Fruit fly (Drosophila melanogaster) whole organism, embryonic: Measurements from ENCODE around the gene endos.

ENCODE experiments used
- B-H1 ChIP-seq: fragments of 200-800 bp; sonication (Bioruptor generic); IDR thresholded peaks from 3 replicates; pipeline ENCODE4 v1.3.6; 2022; ENCODE audit warnings: missing biosample characterization, missing genetic modification characterization
- Bteb2 ChIP-seq: fragments of 200-800 bp; sonication (Bioruptor generic); optimal IDR thresholded peaks from 2 replicates; lab custom pipeline; 2016; ENCODE audit warnings: missing biosample characterization, missing genetic modification characterization
- CG1024 ChIP-seq: fragments of 200-800 bp; sonication (Bioruptor generic); IDR thresholded peaks from 2 replicates; pipeline ENCODE4 v1.3.6; 2022; ENCODE audit warnings: missing biosample characterization, missing genetic modification characterization
- CG10267 ChIP-seq: fragments of 200-800 bp; sonication (Bioruptor generic); optimal IDR thresholded peaks from 2 replicates; lab custom pipeline; 2018; ENCODE audit warnings: missing biosample characterization, mild to moderate bottlenecking, missing genetic modification characterization, moderate library complexity
- CG10274 ChIP-seq: fragments of 200-800 bp; sonication (Bioruptor generic); optimal IDR thresholded peaks from 3 replicates; lab custom pipeline; 2017; ENCODE audit warnings: missing biosample characterization, mild to moderate bottlenecking, missing genetic modification characterization
- CG11093 ChIP-seq: fragments of 200-800 bp; sonication (Bioruptor generic); IDR thresholded peaks from 3 replicates; pipeline ENCODE4 v1.3.6; 2022; ENCODE audit warnings: missing biosample characterization, missing genetic modification characterization
- CG12071 ChIP-seq: fragments of 200-800 bp; sonication (Bioruptor generic); optimal IDR thresholded peaks from 3 replicates; lab custom pipeline; 2018; ENCODE audit warnings: missing biosample characterization, mild to moderate bottlenecking, missing genetic modification characterization
- CG12104 ChIP-seq: fragments of 200-800 bp; sonication (Bioruptor generic); optimal IDR thresholded peaks from 3 replicates; lab custom pipeline; 2016; ENCODE audit warnings: missing biosample characterization, missing genetic modification characterization
- CG13287 ChIP-seq: fragments of 200-800 bp; sonication (Bioruptor generic); IDR thresholded peaks from 2 replicates; pipeline ENCODE4 v1.3.6; 2022; ENCODE audit warnings: missing biosample characterization, missing genetic modification characterization; ENCODE audit not compliant: partially characterized antibody
- CG17359 ChIP-seq: fragments of 200-800 bp; sonication (Bioruptor generic); optimal IDR thresholded peaks from 3 replicates; lab custom pipeline; 2018; ENCODE audit warnings: missing biosample characterization, mild to moderate bottlenecking, missing genetic modification characterization, moderate library complexity
- CG17361 ChIP-seq: fragments of 200-800 bp; sonication (Bioruptor generic); IDR thresholded peaks from 3 replicates; pipeline ENCODE4 v1.3.6; 2022; ENCODE audit warnings: missing biosample characterization, missing genetic modification characterization
- CG17568 ChIP-seq: fragments of 200-800 bp; sonication (Bioruptor generic); optimal IDR thresholded peaks from 2 replicates; lab custom pipeline; 2018; ENCODE audit warnings: missing biosample characterization, mild to moderate bottlenecking, missing genetic modification characterization, moderate library complexity
- CG18619 ChIP-seq: fragments of 200-800 bp; sonication (Bioruptor generic); optimal IDR thresholded peaks from 3 replicates; lab custom pipeline; 2017; ENCODE audit warnings: missing biosample characterization, mild to moderate bottlenecking, missing genetic modification characterization
- CG34422 ChIP-seq: fragments of 200-800 bp; sonication (Bioruptor generic); IDR thresholded peaks from 3 replicates; pipeline ENCODE4 v1.3.6; 2022; ENCODE audit warnings: missing biosample characterization, missing genetic modification characterization
- CG4404 ChIP-seq: fragments of 200-800 bp; sonication (Bioruptor generic); IDR thresholded peaks from 2 replicates; pipeline ENCODE4 v1.3.6; 2022; ENCODE audit warnings: missing biosample characterization, missing genetic modification characterization
- CG4424 ChIP-seq: fragments of 200-800 bp; sonication (Bioruptor generic); optimal IDR thresholded peaks from 3 replicates; lab custom pipeline; 2016; ENCODE audit warnings: missing biosample characterization, missing genetic modification characterization
- CG6689 ChIP-seq: fragments of 200-800 bp; sonication (Bioruptor generic); IDR thresholded peaks from 2 replicates; pipeline ENCODE4 v1.3.6; 2022; ENCODE audit warnings: missing biosample characterization, missing genetic modification characterization
- CG6765 ChIP-seq: fragments of 200-800 bp; sonication (Bioruptor generic); optimal IDR thresholded peaks from 3 replicates; lab custom pipeline; 2017; ENCODE audit warnings: missing biosample characterization, mild to moderate bottlenecking, missing genetic modification characterization
- CG7928 ChIP-seq: fragments of 200-800 bp; sonication (Bioruptor generic); optimal IDR thresholded peaks from 2 replicates; lab custom pipeline; 2017; ENCODE audit warnings: missing biosample characterization, mild to moderate bottlenecking, missing genetic modification characterization
- Camta ChIP-seq: fragments of 200-800 bp; sonication (Bioruptor generic); optimal IDR thresholded peaks from 2 replicates; lab custom pipeline; 2016; ENCODE audit warnings: missing biosample characterization, missing genetic modification characterization
- CrebB ChIP-seq: fragments of 200-800 bp; sonication (Bioruptor generic); optimal IDR thresholded peaks from 3 replicates; lab custom pipeline; 2018; ENCODE audit warnings: missing biosample characterization, mild to moderate bottlenecking, missing genetic modification characterization
- Dad ChIP-seq: fragments of 200-800 bp; sonication (Bioruptor generic); optimal IDR thresholded peaks from 3 replicates; lab custom pipeline; 2016; ENCODE audit warnings: missing biosample characterization, missing genetic modification characterization
- Doc2 ChIP-seq: fragments of 200-800 bp; sonication (Bioruptor generic); IDR thresholded peaks from 2 replicates; pipeline ENCODE4 v1.3.6; 2022; ENCODE audit warnings: missing biosample characterization, missing genetic modification characterization
- ERR ChIP-seq: fragments of 200-800 bp; sonication (Bioruptor generic); optimal IDR thresholded peaks from 2 replicates; lab custom pipeline; 2016; ENCODE audit warnings: missing biosample characterization, missing genetic modification characterization
- Ets97D ChIP-seq: fragments of 200-800 bp; sonication (Bioruptor generic); optimal IDR thresholded peaks from 3 replicates; lab custom pipeline; 2016; ENCODE audit warnings: missing biosample characterization, missing genetic modification characterization
- Fer1 ChIP-seq: fragments of 200-800 bp; sonication (Bioruptor generic); optimal IDR thresholded peaks from 2 replicates; lab custom pipeline; 2017; ENCODE audit warnings: missing biosample characterization, mild to moderate bottlenecking, missing genetic modification characterization
- Fer3 ChIP-seq: fragments of 200-800 bp; sonication (Bioruptor generic); optimal IDR thresholded peaks from 2 replicates; lab custom pipeline; 2018; ENCODE audit warnings: missing biosample characterization, mild to moderate bottlenecking, missing genetic modification characterization, moderate library complexity
- HLH3B ChIP-seq: fragments of 200-800 bp; sonication (Bioruptor generic); IDR thresholded peaks from 2 replicates; pipeline ENCODE4 v1.3.6; 2022; ENCODE audit warnings: missing biosample characterization, missing genetic modification characterization
- HLHmδ ChIP-seq: fragments of 200-800 bp; sonication (Bioruptor generic); optimal IDR thresholded peaks from 2 replicates; lab custom pipeline; 2018; ENCODE audit warnings: missing biosample characterization, mild to moderate bottlenecking, missing genetic modification characterization, moderate library complexity
- HmgZ ChIP-seq: fragments of 200-800 bp; sonication (Bioruptor generic); optimal IDR thresholded peaks from 2 replicates; lab custom pipeline; 2018; ENCODE audit warnings: missing biosample characterization, mild to moderate bottlenecking, missing genetic modification characterization
- Hr39 ChIP-seq: fragments of >200 bp; optimal IDR thresholded peaks from 2 replicates; lab custom pipeline; 2017
- Mad ChIP-seq: fragments of 200-800 bp; sonication (Bioruptor generic); optimal IDR thresholded peaks from 2 replicates; lab custom pipeline; 2016; ENCODE audit warnings: missing biosample characterization, missing genetic modification characterization
- Med ChIP-seq: fragments of 200-800 bp; sonication (Bioruptor generic); peaks from one replicate; lab custom pipeline; 2016; ENCODE audit warnings: missing biosample characterization, missing genetic modification characterization, mild to moderate bottlenecking, inconsistent platforms, moderate library complexity
- Six4 ChIP-seq: fragments of 200-800 bp; sonication (Bioruptor generic); optimal IDR thresholded peaks from 2 replicates; lab custom pipeline; 2016; ENCODE audit warnings: missing biosample characterization, missing genetic modification characterization
- chm ChIP-seq: fragments of 200-800 bp; sonication (Bioruptor generic); IDR thresholded peaks from 2 replicates; pipeline ENCODE4 v1.3.6; 2022; ENCODE audit warnings: missing biosample characterization, missing genetic modification characterization
- ci ChIP-seq: fragments of 200-800 bp; sonication (Bioruptor generic); IDR thresholded peaks from 3 replicates; pipeline ENCODE4 v1.3.6; 2022; ENCODE audit warnings: missing biosample characterization, missing genetic modification characterization
- da ChIP-seq: fragments of 200-800 bp; sonication (Bioruptor generic); optimal IDR thresholded peaks from 2 replicates; lab custom pipeline; 2016; ENCODE audit warnings: missing biosample characterization, missing genetic modification characterization
- dati ChIP-seq: fragments of 200-800 bp; sonication (Bioruptor generic); IDR thresholded peaks from 2 replicates; pipeline ENCODE4 v1.3.6; 2022; ENCODE audit warnings: missing biosample characterization, missing genetic modification characterization
- dmrt11E ChIP-seq: fragments of 200-800 bp; sonication (Bioruptor generic); optimal IDR thresholded peaks from 3 replicates; lab custom pipeline; 2018; ENCODE audit warnings: missing biosample characterization, mild to moderate bottlenecking, missing genetic modification characterization, moderate library complexity
- fd102C ChIP-seq: fragments of 200-800 bp; sonication (Bioruptor generic); optimal IDR thresholded peaks from 2 replicates; lab custom pipeline; 2018; ENCODE audit warnings: missing biosample characterization, mild to moderate bottlenecking, missing genetic modification characterization, moderate library complexity
- ftz-f1 ChIP-seq: fragments of 200-800 bp; sonication (Bioruptor generic); optimal IDR thresholded peaks from 2 replicates; lab custom pipeline; 2016; ENCODE audit warnings: missing biosample characterization, missing genetic modification characterization
- gro ChIP-seq: fragments of 200-800 bp; sonication (Bioruptor generic); optimal IDR thresholded peaks from 2 replicates; lab custom pipeline; 2016; ENCODE audit warnings: missing biosample characterization, missing genetic modification characterization
- gt ChIP-seq: fragments of 200-800 bp; sonication (Bioruptor generic); IDR thresholded peaks from 2 replicates; pipeline ENCODE4 v1.3.6; 2022; ENCODE audit warnings: missing biosample characterization, missing genetic modification characterization
- hb ChIP-seq: fragments of 200-800 bp; sonication (Bioruptor generic); IDR thresholded peaks from 3 replicates; pipeline ENCODE4 v1.3.6; 2022; ENCODE audit warnings: missing biosample characterization, missing genetic modification characterization; ENCODE audit not compliant: partially characterized antibody
- insv ChIP-seq, 2 experiments: fragments of 200-800 bp; sonication (Bioruptor generic); optimal IDR thresholded peaks; 3 replicates each; lab custom pipeline; 2016 to 2018; ENCODE audit warnings: missing biosample characterization in 2 of 2, missing genetic modification characterization in 2 of 2
- kah ChIP-seq: fragments of 200-800 bp; sonication (Bioruptor generic); optimal IDR thresholded peaks from 2 replicates; lab custom pipeline; 2018; ENCODE audit warnings: missing biosample characterization, mild to moderate bottlenecking, missing genetic modification characterization
- onecut ChIP-seq: fragments of 200-800 bp; sonication (Bioruptor generic); IDR thresholded peaks from 2 replicates; pipeline ENCODE4 v1.3.6; 2022; ENCODE audit warnings: missing biosample characterization, missing genetic modification characterization
- otp ChIP-seq: fragments of 200-800 bp; sonication (Bioruptor generic); IDR thresholded peaks from 3 replicates; pipeline ENCODE4, ENCODE4 v1.3.6; 2022; ENCODE audit warnings: missing biosample characterization, missing genetic modification characterization
- sim ChIP-seq: fragments of 200-800 bp; sonication (Bioruptor generic); IDR thresholded peaks from 2 replicates; pipeline ENCODE4 v1.3.6; 2022; ENCODE audit warnings: missing biosample characterization, missing genetic modification characterization
- yki ChIP-seq: fragments of >200 bp; optimal IDR thresholded peaks from 3 replicates; lab custom pipeline; 2018
- zen ChIP-seq: fragments of 200-800 bp; sonication (Bioruptor generic); optimal IDR thresholded peaks from 3 replicates; lab custom pipeline; 2018; ENCODE audit warnings: missing biosample characterization, mild to moderate bottlenecking, missing genetic modification characterization, moderate library complexity
- zen2 ChIP-seq: fragments of 200-800 bp; sonication (Bioruptor generic); IDR thresholded peaks from 3 replicates; pipeline ENCODE4 v1.3.6; 2022; ENCODE audit warnings: missing biosample characterization, missing genetic modification characterization; ENCODE audit not compliant: partially characterized antibody

Gene endos

DNA sequence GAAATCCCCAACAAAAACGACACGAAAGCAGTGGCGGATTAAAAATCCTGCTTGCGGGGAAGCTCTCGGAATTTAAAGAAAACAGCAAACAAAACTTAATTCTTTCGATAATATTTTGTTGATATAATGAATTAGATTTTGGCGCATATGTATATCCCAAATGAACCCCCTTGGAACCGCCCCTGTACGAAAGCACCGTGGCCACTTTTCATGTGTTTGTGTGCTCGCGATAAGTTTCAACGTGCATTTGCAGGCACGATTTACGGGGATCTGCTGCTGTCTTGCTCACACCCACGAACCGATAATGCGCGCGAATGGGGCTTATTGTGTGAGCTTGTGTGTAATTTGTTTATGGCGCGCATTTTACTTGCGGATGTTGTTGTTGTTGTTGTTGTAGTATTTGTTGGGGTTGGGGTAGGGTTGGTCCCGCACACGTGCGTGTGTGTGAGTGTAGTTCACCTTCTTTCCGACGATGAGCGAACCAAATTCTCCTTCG is 26.5 kb downstream of the endos start (continued):
- TF ChIP-seq ERR (peak; percentile 94), Mad (peak; percentile 95), CG17359 (tag; lab: Kevin White, UChicago) (peak; percentile 100), CG4404 (GFP tag; lab: Robert Waterston, UW) (peak; percentile 74), CG17568 (GFP tag; lab: Kevin White, UChicago) (no peak), chm (GFP tag; lab: Robert Waterston, UW) (peak; percentile 96), gt (GFP tag; lab: Robert Waterston, UW) (peak; percentile 78), onecut (GFP tag; lab: Robert Waterston, UW) (peak; percentile 90), CG10274 (peak; percentile 81), CG12071 (GFP tag; lab: Kevin White, UChicago) (peak; percentile 95), CG34422 (GFP tag; lab: Robert Waterston, UW) (peak; percentile 97), insv (GFP tag; optimal IDR thresholded peaks at IDR 0.05; lab: Kevin White, UChicago) (peak; percentile 6 to 59), CG10267 (tag; lab: Kevin White, UChicago) (peak; percentile 79), Doc2 (GFP tag; lab: Robert Waterston, UW) (peak; percentile 87), CG7928 (GFP tag; lab: Kevin White, UChicago) (peak; percentile 72), yki (lab: Kevin White, UChicago) (no peak), hb (GFP tag; lab: Robert Waterston, UW) (no peak), CG17361 (GFP tag; lab: Robert Waterston, UW) (peak; percentile 96), Hr39 (lab: Kevin White, UChicago) (no peak), otp (GFP tag; lab: Robert Waterston, UW) (peak; percentile 96), dmrt11E (tag; lab: Kevin White, UChicago) (peak; percentile 67), CG1024 (GFP tag; lab: Robert Waterston, UW) (peak; percentile 91), fd102C (peak; percentile 3), CrebB (tag; lab: Kevin White, UChicago) (peak; percentile 87), zen2 (GFP tag; lab: Robert Waterston, UW) (no peak), Med (GFP tag; lab: Kevin White, UChicago) (peak; percentile 99), Bteb2 (GFP tag; lab: Kevin White, UChicago) (peak; percentile 92), Dad (peak; percentile 95), dati (GFP tag; lab: Robert Waterston, UW) (peak; percentile 88), HmgZ (peak; percentile 95), Camta (peak; percentile 95), sim (GFP tag; lab: Robert Waterston, UW) (peak; percentile 61; the same call in 1 of the 2 replicates), CG18619 (GFP tag; lab: Kevin White, UChicago) (peak; percentile 94), CG6765 (GFP tag; lab: Kevin White, UChicago) (peak; percentile 88), CG4424 (GFP tag; lab: Kevin White, UChicago) (peak; percentile 94), HLH3B (GFP tag; lab: Robert Waterston, UW) (peak; percentile 98), B-H1 (peak; percentile 95), Fer1 (GFP tag; lab: Kevin White, UChicago) (peak; percentile 94), gro (peak; percentile 93), CG6689 (GFP tag; lab: Robert Waterston, UW) (peak; percentile 93), da (peak; percentile 92), kah (GFP tag; lab: Kevin White, UChicago) (peak; percentile 89), Ets97D (GFP tag; lab: Kevin White, UChicago) (peak; percentile 81), CG12104 (GFP tag; lab: Kevin White, UChicago) (peak; percentile 88), CG11093 (GFP tag; lab: Robert Waterston, UW) (peak; percentile 93), CG13287 (GFP tag; lab: Robert Waterston, UW) (no peak), zen (peak; percentile 87), HLHmδ (GFP tag; lab: Kevin White, UChicago) (no peak), ci (GFP tag; lab: Robert Waterston, UW) (peak; percentile 98), Fer3 (tag; lab: Kevin White, UChicago) (peak; percentile 94), Six4 (GFP tag; lab: Kevin White, UChicago) (peak; percentile 93), ftz-f1 (GFP tag; lab: Kevin White, UChicago) (peak; percentile 91)
